Worm (Caenorhabditis elegans): ENCODE data around the gene ttr-7.
A peak's percentile ranks its signal among the peaks of the same experiment; 100 is the strongest.

Gene ttr-7

DNA sequence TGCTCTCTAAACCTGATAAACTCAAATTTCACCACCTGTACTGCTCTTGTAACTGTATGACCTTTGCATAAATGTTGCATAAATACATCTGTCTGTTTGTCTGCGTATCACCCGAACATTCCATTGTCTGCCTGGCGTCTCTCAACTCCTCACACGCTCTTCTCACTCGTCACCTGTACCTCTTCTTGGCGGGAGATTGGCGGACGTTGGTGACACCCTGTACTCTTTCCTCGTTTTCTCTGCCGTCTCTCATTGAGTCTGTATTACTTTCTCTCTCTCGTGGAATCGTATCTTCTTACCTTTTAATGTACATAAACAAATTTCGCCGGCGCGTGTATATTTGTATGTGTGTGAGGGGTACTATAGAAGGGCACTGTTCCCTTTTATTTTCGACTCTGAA is 47.0 kb upstream of the ttr-7 start (continued):
- TF ChIP-seq nhr-11 (tag; optimal IDR thresholded peaks at IDR 0.05) (no peak), ceh-6 (GFP tag; optimal IDR thresholded peaks at IDR 0.05) (no peak), elt-4 (tag; optimal IDR thresholded peaks at IDR 0.05) (no peak), pha-4 (tag; optimal IDR thresholded peaks at IDR 0.05) (no peak), ets-4 (tag; optimal IDR thresholded peaks at IDR 0.05) (peak; percentile 21), C08G9.2 (tag; optimal IDR thresholded peaks at IDR 0.05) (no peak), sox-2 (GFP tag; IDR thresholded peaks at IDR 0.05) (peak; percentile 38; the same call in 1 of the 2 replicates), che-1 (tag; optimal IDR thresholded peaks at IDR 0.05) (no peak), dve-1 (tag; optimal IDR thresholded peaks at IDR 0.05) (no peak), nfya-1 (tag; optimal IDR thresholded peaks at IDR 0.05) (peak; percentile 50), gmeb-2 (tag; optimal IDR thresholded peaks at IDR 0.05) (no peak), pros-1 (tag; optimal IDR thresholded peaks at IDR 0.05) (peak; percentile 39), eyg-1 (tag; optimal IDR thresholded peaks at IDR 0.05) (no peak), fkh-6 (tag; optimal IDR thresholded peaks at IDR 0.05) (no peak), pqm-1 (tag; optimal IDR thresholded peaks at IDR 0.05) (no peak), tbx-7 (tag; optimal IDR thresholded peaks at IDR 0.05) (peak; percentile 20), nhr-232 (tag; optimal IDR thresholded peaks at IDR 0.05) (no peak), ceh-31 (tag; optimal IDR thresholded peaks at IDR 0.05) (peak; percentile 17), unc-86 (tag; optimal IDR thresholded peaks at IDR 0.05) (no peak), ceh-24 (tag; optimal IDR thresholded peaks at IDR 0.05) (no peak), ztf-16 (tag; optimal IDR thresholded peaks at IDR 0.05) (no peak), lin-11 (tag; optimal IDR thresholded peaks at IDR 0.05) (no peak), zip-5 (tag; optimal IDR thresholded peaks at IDR 0.05) (no peak)

DNA sequence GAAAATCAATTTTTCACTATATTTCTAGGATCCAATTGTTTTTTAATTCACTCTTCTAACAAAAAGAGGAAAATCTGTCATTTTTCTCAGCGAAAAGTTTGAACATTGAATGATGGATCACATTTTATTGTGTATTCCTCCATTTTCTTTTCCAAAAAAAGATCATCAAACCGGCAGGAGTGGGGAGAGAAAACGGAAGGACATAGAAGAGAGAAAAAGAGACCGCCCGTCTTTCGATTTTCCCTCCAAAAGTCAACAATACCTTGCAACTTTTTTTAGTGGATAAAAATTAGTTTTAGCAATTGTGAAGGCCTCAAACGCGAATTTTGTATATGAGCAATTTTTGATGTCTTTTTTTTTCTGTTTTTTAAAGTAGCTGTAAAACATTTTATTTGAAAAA is 42.0 kb upstream of the ttr-7 start:
- TF ChIP-seq madf-2 (tag; optimal IDR thresholded peaks at IDR 0.05) (no peak), sox-2 (GFP tag; IDR thresholded peaks at IDR 0.05) (no peak), nhr-232 (tag; optimal IDR thresholded peaks at IDR 0.05) (no peak), unc-3 (GFP tag; conservative IDR thresholded peaks at IDR 0.05) (no peak), unc-3 (tag; optimal IDR thresholded peaks at IDR 0.05) (no peak), zip-5 (tag; optimal IDR thresholded peaks at IDR 0.05) (no peak), rnt-1 (tag; optimal IDR thresholded peaks at IDR 0.05) (no peak), che-1 (tag; optimal IDR thresholded peaks at IDR 0.05) (no peak), C38D4.7 (GFP tag; optimal IDR thresholded peaks at IDR 0.05) (no peak), F13H6.1 (tag; optimal IDR thresholded peaks at IDR 0.05) (no peak), Y22D7AL.16 (tag; optimal IDR thresholded peaks at IDR 0.05) (no peak), ceh-22 (tag; optimal IDR thresholded peaks at IDR 0.05) (no peak), ttx-3 (tag; optimal IDR thresholded peaks at IDR 0.05) (no peak), ceh-24 (tag; optimal IDR thresholded peaks at IDR 0.05) (no peak), lim-6 (tag; optimal IDR thresholded peaks at IDR 0.05) (no peak), dmd-4 (tag; optimal IDR thresholded peaks at IDR 0.05; ENCODE audit: borderline replicate concordance) (no peak), K09A11.1 (tag; optimal IDR thresholded peaks at IDR 0.05; ENCODE audit: insufficient read depth) (no peak), K02D7.2 (tag; optimal IDR thresholded peaks at IDR 0.05) (no peak), pag-3 (tag; optimal IDR thresholded peaks at IDR 0.05; ENCODE audit: borderline replicate concordance) (no peak), ceh-34 (tag; optimal IDR thresholded peaks at IDR 0.05) (no peak), ahr-1 (tag; optimal IDR thresholded peaks at IDR 0.05) (no peak)

DNA sequence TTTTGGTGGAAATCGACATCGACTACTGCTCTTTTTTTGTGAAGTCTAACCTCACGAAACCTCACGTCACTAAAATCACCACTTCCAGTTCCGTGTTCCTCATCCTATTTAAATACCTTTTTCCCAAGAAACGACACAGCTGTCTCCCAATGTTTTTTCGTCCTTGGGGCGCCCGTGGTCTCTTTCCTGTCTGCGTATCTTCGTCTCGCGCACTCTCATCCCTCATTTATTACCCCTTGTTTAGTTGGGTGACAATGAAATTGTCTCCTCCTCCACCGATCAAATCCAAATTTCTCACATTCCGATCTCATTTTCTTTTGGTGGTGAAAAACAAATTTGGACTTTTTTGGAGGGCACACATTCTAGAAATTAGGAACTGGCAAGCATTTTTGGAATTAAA is 41.0 kb upstream of the ttr-7 start:
- no peak for TF ChIP-seq hlh-6 (tag; optimal IDR thresholded peaks at IDR 0.05)
- TF ChIP-seq sdc-2 (tag; optimal IDR thresholded peaks at IDR 0.05), result no peak
- no peak for TF ChIP-seq unc-42 (tag; optimal IDR thresholded peaks at IDR 0.05)
- TF ChIP-seq ceh-48 (tag; optimal IDR thresholded peaks at IDR 0.05), result no peak
- TF ChIP-seq sox-2 (GFP tag; IDR thresholded peaks at IDR 0.05), result no peak
- no peak for TF ChIP-seq ceh-2 (tag; optimal IDR thresholded peaks at IDR 0.05)
- no peak for TF ChIP-seq nhr-11 (tag; optimal IDR thresholded peaks at IDR 0.05)
- no peak for TF ChIP-seq pat-9 (tag; optimal IDR thresholded peaks at IDR 0.05)
- TF ChIP-seq syd-9 (tag; optimal IDR thresholded peaks at IDR 0.05), result no peak
- TF ChIP-seq pha-4 (tag; optimal IDR thresholded peaks at IDR 0.05), result no peak
- TF ChIP-seq C38D4.7 (GFP tag; optimal IDR thresholded peaks at IDR 0.05), result no peak
- no peak for TF ChIP-seq elt-4 (tag; optimal IDR thresholded peaks at IDR 0.05)
- TF ChIP-seq ceh-34 (tag; optimal IDR thresholded peaks at IDR 0.05), result no peak
- TF ChIP-seq ets-4 (tag; optimal IDR thresholded peaks at IDR 0.05), result no peak
- TF ChIP-seq dve-1 (tag; optimal IDR thresholded peaks at IDR 0.05), result no peak
- TF ChIP-seq hlh-15 (tag; optimal IDR thresholded peaks at IDR 0.05), result no peak
